Fruit fly (Drosophila melanogaster): Measurements from ENCODE around the gene rempA.

DNA sequence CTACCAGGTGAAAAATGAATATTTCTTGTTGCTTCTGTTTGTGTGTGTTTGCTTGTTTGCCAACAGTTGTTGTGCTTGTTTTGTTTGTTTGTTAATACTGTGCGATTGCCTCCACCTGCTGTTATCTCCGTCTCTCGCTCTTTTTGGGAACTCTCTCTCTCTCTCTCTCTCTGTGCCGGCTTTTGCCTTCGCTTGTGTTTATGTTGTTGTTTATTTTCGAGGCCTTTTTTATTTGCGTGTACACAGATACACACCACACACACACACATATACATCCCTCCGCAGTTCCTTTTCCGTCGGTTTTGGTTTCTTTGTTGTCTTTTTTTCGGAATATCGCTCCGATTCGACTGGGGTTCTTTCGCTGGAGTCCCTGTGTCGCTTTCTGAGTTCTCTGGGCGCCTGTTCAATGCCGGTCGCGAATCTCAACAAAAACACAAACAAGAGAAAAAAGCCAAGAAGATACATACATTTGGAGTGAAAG lies 49.5 kb downstream of the rempA start:
- TF ChIP-seq pan (optimal IDR thresholded peaks at IDR 0.05) (no peak), foxo (GFP tag; optimal IDR thresholded peaks at IDR 0.05) (peak in 1 of 2 experiments; percentile 57), usp (GFP tag; optimal IDR thresholded peaks at IDR 0.05) (no peak), Myc (optimal IDR thresholded peaks at IDR 0.05) (no peak), Rel (GFP tag; optimal IDR thresholded peaks at IDR 0.05) (peak; percentile 74), Rel (tag; optimal IDR thresholded peaks at IDR 0.05) (peak; percentile 82), woc (GFP tag; optimal IDR thresholded peaks at IDR 0.05) (peak; percentile 48), dl (GFP tag; optimal IDR thresholded peaks at IDR 0.05; ENCODE audit: insufficient read depth in 1 of 2, partially characterized antibody in 2 of 2) (peak; percentile 19 to 72), brk (GFP tag; optimal IDR thresholded peaks at IDR 0.05) (peak; percentile 35)
